Worm (Caenorhabditis elegans): ENCODE data around the gene dgk-4.

Gene dgk-4

ce11 chrIV:8673733-8674375 is 42.7 kb downstream of the dgk-4 start:
- TF ChIP-seq pha-2 (tag; optimal IDR thresholded peaks at IDR 0.05) (no peak), pros-1 (tag; optimal IDR thresholded peaks at IDR 0.05) (no peak), hlh-30 (tag; optimal IDR thresholded peaks at IDR 0.05; ENCODE audit: insufficient read depth) (no peak), elt-2 (tag; optimal IDR thresholded peaks at IDR 0.05) (no peak), ceh-48 (tag; optimal IDR thresholded peaks at IDR 0.05) (no peak), ref-2 (tag; optimal IDR thresholded peaks at IDR 0.05) (no peak), syd-9 (tag; optimal IDR thresholded peaks at IDR 0.05) (no peak), K02D7.2 (tag; optimal IDR thresholded peaks at IDR 0.05) (no peak), unc-42 (tag; optimal IDR thresholded peaks at IDR 0.05) (no peak), sox-2 (GFP tag; IDR thresholded peaks at IDR 0.05) (no peak), hlh-6 (tag; optimal IDR thresholded peaks at IDR 0.05) (no peak), hlh-15 (tag; optimal IDR thresholded peaks at IDR 0.05) (no peak), sox-4 (tag; optimal IDR thresholded peaks at IDR 0.05) (no peak), hlh-8 (tag; optimal IDR thresholded peaks at IDR 0.05) (no peak), fax-1 (tag; optimal IDR thresholded peaks at IDR 0.05) (no peak)

- no peak for TF ChIP-seq hlh-13 (GFP tag; optimal IDR thresholded peaks at IDR 0.05)
- TF ChIP-seq tbx-2 (tag; optimal IDR thresholded peaks at IDR 0.05) = no peak
- TF ChIP-seq mec-3 (tag; optimal IDR thresholded peaks at IDR 0.05; ENCODE audit: borderline replicate concordance) = no peak
- no peak for TF ChIP-seq pha-2 (tag; optimal IDR thresholded peaks at IDR 0.05)
- no peak for TF ChIP-seq lin-11 (tag; optimal IDR thresholded peaks at IDR 0.05)
- no peak for TF ChIP-seq ceh-31 (tag; optimal IDR thresholded peaks at IDR 0.05)
- no peak for TF ChIP-seq rnt-1 (tag; optimal IDR thresholded peaks at IDR 0.05)
- no peak for TF ChIP-seq lim-6 (tag; optimal IDR thresholded peaks at IDR 0.05)
- no peak for TF ChIP-seq pros-1 (tag; optimal IDR thresholded peaks at IDR 0.05)
- TF ChIP-seq ceh-34 (tag; optimal IDR thresholded peaks at IDR 0.05) = no peak
- no peak for TF ChIP-seq pqm-1 (tag; optimal IDR thresholded peaks at IDR 0.05)
- no peak for TF ChIP-seq hlh-6 (tag; optimal IDR thresholded peaks at IDR 0.05)
- TF ChIP-seq unc-42 (tag; optimal IDR thresholded peaks at IDR 0.05) = no peak
- TF ChIP-seq sox-2 (GFP tag; IDR thresholded peaks at IDR 0.05) = no peak
- no peak for TF ChIP-seq K02D7.2 (tag; optimal IDR thresholded peaks at IDR 0.05)
- TF ChIP-seq ceh-24 (tag; optimal IDR thresholded peaks at IDR 0.05) = no peak
Observed at ce11 chrIV:8677303-8677702, 46.2 kb downstream of the dgk-4 start, which contains the start of gene F08B4.8. F08B4.8 (plus strand) TSS chrIV:8677603.

ce11 chrIV:8679225-8679624 is 48.1 kb downstream of the dgk-4 start, which contains the start of gene nlp-60:
nlp-60 (minus strand) TSS chrIV:8679325.
- TF ChIP-seq ceh-18 (tag; optimal IDR thresholded peaks at IDR 0.05) (no peak), npax-4 (tag; optimal IDR thresholded peaks at IDR 0.05) (no peak), fax-1 (tag; optimal IDR thresholded peaks at IDR 0.05) (no peak)

- no peak for TF ChIP-seq pax-1 (tag; optimal IDR thresholded peaks at IDR 0.05)
- no peak for TF ChIP-seq elt-4 (tag; optimal IDR thresholded peaks at IDR 0.05)
- TF ChIP-seq nhr-232 (tag; optimal IDR thresholded peaks at IDR 0.05) = no peak
- no peak for TF ChIP-seq mec-3 (tag; optimal IDR thresholded peaks at IDR 0.05; ENCODE audit: borderline replicate concordance)
- TF ChIP-seq K02D7.2 (tag; optimal IDR thresholded peaks at IDR 0.05) = no peak
- TF ChIP-seq odd-2 (tag; optimal IDR thresholded peaks at IDR 0.05) = no peak
- no peak for TF ChIP-seq C38D4.7 (GFP tag; optimal IDR thresholded peaks at IDR 0.05)
- no peak for TF ChIP-seq ceh-30 (tag; optimal IDR thresholded peaks at IDR 0.05)
- no peak for TF ChIP-seq Y22D7AL.16 (tag; optimal IDR thresholded peaks at IDR 0.05)
- no peak for TF ChIP-seq elt-2 (tag; optimal IDR thresholded peaks at IDR 0.05)
- TF ChIP-seq pha-4 (tag; optimal IDR thresholded peaks at IDR 0.05) = no peak
- no peak for TF ChIP-seq ceh-14 (tag; optimal IDR thresholded peaks at IDR 0.05)
Observed at ce11 chrIV:8686510-8686909, 55.4 kb downstream of the dgk-4 start, which contains the start of gene pole-2. pole-2 (minus strand) TSS chrIV:8686610.

Measured in whole organism, late embryonic.